Worm (Caenorhabditis elegans) whole organism, young adult: ENCODE results near the gene F14D2.15.

Source experiments
- F57C9.4 ChIP-seq: sonication (generic microtip); optimal IDR thresholded peaks from 2 replicates; lab custom pipeline; 2017; ENCODE audit warnings: mild to moderate bottlenecking, missing genetic modification characterization, missing compliant biosample characterization
- Y67H2A.10 ChIP-seq: fragments of 200-800 bp; sonication (Bioruptor generic); conservative IDR thresholded peaks from 2 replicates; pipeline ENCODE4 v1.3.6; 2022; ENCODE audit warnings: missing genetic modification reagents, missing genetic modification characterization, missing compliant biosample characterization
- ama-1 ChIP-seq, 3 experiments: fragments of 150-350 bp in 1 of 3; sonication (generic microtip) in 2 of 3; optimal IDR thresholded peaks; 2 replicates each; lab custom pipeline; 2014 to 2018; ENCODE audit warnings: missing biosample characterization in 2 of 3, missing genetic modification characterization in 2 of 3, missing genetic modification reagents in 2 of 3
- cebp-2 ChIP-seq: fragments of 200-800 bp; sonication (Bioruptor generic); IDR thresholded peaks from 2 replicates; pipeline ENCODE4 v1.3.6; 2022; ENCODE audit warnings: missing genetic modification characterization, missing compliant biosample characterization
- lin-35 ChIP-seq, 3 experiments: fragments of 150-350 bp in 2 of 3; sonication (generic microtip) in 1 of 3; optimal IDR thresholded peaks; 2 replicates each; lab custom pipeline; 2014 to 2018; ENCODE audit warnings: missing biosample characterization in 3 of 3, missing genetic modification characterization in 3 of 3, missing genetic modification reagents in 3 of 3
- mxl-1 ChIP-seq: sonication (generic microtip); optimal IDR thresholded peaks from 2 replicates; lab custom pipeline; 2016; ENCODE audit warnings: missing genetic modification characterization, missing compliant biosample characterization
- nfya-1 ChIP-seq: sonication (generic microtip); optimal IDR thresholded peaks from 2 replicates; lab custom pipeline; 2017; ENCODE audit warnings: antibody characterized with exemption, missing compliant biosample characterization, missing genetic modification characterization, borderline replicate concordance; ENCODE audit not compliant: insufficient read depth
- nhr-90 ChIP-seq: sonication (generic microtip); optimal IDR thresholded peaks from 2 replicates; lab custom pipeline; 2016; ENCODE audit warnings: missing genotype, mild to moderate bottlenecking, missing genetic modification characterization, missing compliant biosample characterization
- unc-62 ChIP-seq: fragments of 150-350 bp; optimal IDR thresholded peaks from 2 replicates; lab custom pipeline; 2014; ENCODE audit warnings: missing biosample characterization, missing genetic modification reagents, missing genetic modification characterization
- ztf-25 ChIP-seq: fragments of 200-800 bp; sonication (Bioruptor generic); IDR thresholded peaks from 2 replicates; pipeline ENCODE4 v1.3.6; 2022; ENCODE audit warnings: missing genetic modification reagents, missing genetic modification characterization, missing compliant biosample characterization

DNA sequence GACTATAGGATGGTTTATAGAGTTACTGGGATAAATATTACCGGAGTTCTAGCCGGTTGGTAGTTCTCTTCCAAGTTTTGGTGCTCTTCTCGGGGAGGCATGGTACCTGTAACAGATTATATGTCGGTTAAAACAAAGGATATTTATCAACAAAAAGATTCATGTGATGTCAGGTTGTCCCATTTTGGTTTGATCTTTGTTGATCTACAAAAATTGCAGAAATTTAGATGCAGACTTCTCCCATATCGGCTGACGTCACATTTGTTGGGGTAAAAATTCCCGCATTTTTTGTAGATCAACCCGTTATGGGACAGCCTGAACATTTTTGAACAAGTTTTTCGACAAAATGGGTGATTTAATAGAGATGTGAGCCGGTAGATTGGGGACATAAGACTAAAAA, 24.5 kb upstream of the F14D2.15 start, which contains the start of gene Y49F6C.7:
- TF ChIP-seq unc-62 (no peak), nfya-1 (tag; lab: Kevin White, UChicago) (no peak), nhr-90 (tag; lab: Kevin White, UChicago) (no peak), ztf-25 (GFP tag; lab: Robert Waterston, UW) (no peak), cebp-2 (GFP tag; lab: Robert Waterston, UW) (no peak), ama-1 (optimal IDR thresholded peaks at IDR 0.05; lab: Kevin White, UChicago) (no peak), ama-1 (GFP tag; optimal IDR thresholded peaks at IDR 0.05; lab: Kevin White, UChicago) (no peak), lin-35 (GFP tag; optimal IDR thresholded peaks at IDR 0.05; lab: Kevin White, UChicago) (no peak), F57C9.4 (no peak), mxl-1 (no peak), Y67H2A.10 (no peak)
